Fruit fly (Drosophila melanogaster): ENCODE results near the gene bru2.

bru2 gene

dm6 chr2L:12435976-12436771 lies 92.2 kb downstream of the bru2 start:
- no peak for TF ChIP-seq psq (optimal IDR thresholded peaks at IDR 0.05)
- TF ChIP-seq ttk (optimal IDR thresholded peaks at IDR 0.05), result no peak
- no peak for TF ChIP-seq Sin3A (optimal IDR thresholded peaks at IDR 0.05)
- no peak for TF ChIP-seq Myc (optimal IDR thresholded peaks at IDR 0.05)
- TF ChIP-seq insv (optimal IDR thresholded peaks at IDR 0.05), result no peak
- no peak for TF ChIP-seq h (optimal IDR thresholded peaks at IDR 0.05)

dm6 chr2L:12445743-12446142 lies 101.7 kb downstream of the bru2 start, which contains the start of gene Oatp33Ea:
Gene Oatp33Ea (minus strand): TSS chr2L:12445924.
- TF ChIP-seq insv (optimal IDR thresholded peaks at IDR 0.05), result no peak
